Fruit fly (Drosophila melanogaster) whole organism, embryonic: Measurements from ENCODE around the gene CG15011.

Source experiments
- B-H1 ChIP-seq: fragments of 200-800 bp; sonication (Bioruptor generic); IDR thresholded peaks from 3 replicates; pipeline ENCODE4 v1.3.6; 2022; ENCODE audit warnings: missing biosample characterization, missing genetic modification characterization
- CG11247 ChIP-seq: fragments of 200-800 bp; sonication (Bioruptor generic); IDR thresholded peaks from 2 replicates; pipeline ENCODE4 v1.3.6; 2022; ENCODE audit warnings: missing biosample characterization, missing genetic modification characterization
- CG14441 ChIP-seq: fragments of 200-800 bp; sonication (Bioruptor generic); IDR thresholded peaks from 2 replicates; pipeline ENCODE4 v1.3.6; 2022; ENCODE audit warnings: missing biosample characterization, missing genetic modification characterization
- CG14667 ChIP-seq: fragments of 200-800 bp; sonication (Bioruptor generic); IDR thresholded peaks from 2 replicates; pipeline ENCODE4 v1.3.6; 2022; ENCODE audit warnings: missing biosample characterization, missing genetic modification characterization
- CG14710 ChIP-seq: fragments of 200-800 bp; sonication (Bioruptor generic); optimal IDR thresholded peaks from 3 replicates; lab custom pipeline; 2019; ENCODE audit warnings: missing biosample characterization, mild to moderate bottlenecking, missing genetic modification characterization, moderate library complexity
- CG1603 ChIP-seq: fragments of 200-800 bp; sonication (Bioruptor generic); optimal IDR thresholded peaks from 2 replicates; lab custom pipeline; 2019; ENCODE audit warnings: missing biosample characterization, mild to moderate bottlenecking, missing genetic modification characterization, moderate library complexity
- CG1647 ChIP-seq: fragments of 200-800 bp; sonication (Bioruptor generic); optimal IDR thresholded peaks from 3 replicates; lab custom pipeline; 2016; ENCODE audit warnings: missing biosample characterization, missing genetic modification characterization
- CG17385 ChIP-seq: fragments of 200-800 bp; sonication (Bioruptor generic); optimal IDR thresholded peaks from 3 replicates; lab custom pipeline; 2018; ENCODE audit warnings: missing biosample characterization, mild to moderate bottlenecking, missing genetic modification characterization
- CG17568 ChIP-seq: fragments of 200-800 bp; sonication (Bioruptor generic); optimal IDR thresholded peaks from 2 replicates; lab custom pipeline; 2018; ENCODE audit warnings: missing biosample characterization, mild to moderate bottlenecking, missing genetic modification characterization, moderate library complexity
- CG30020 ChIP-seq: fragments of 200-800 bp; optimal IDR thresholded peaks from 2 replicates; lab custom pipeline; 2019; ENCODE audit warnings: missing biosample characterization, mild to moderate bottlenecking, missing genetic modification characterization, moderate library complexity
- CG3281 ChIP-seq: fragments of 200-800 bp; sonication (Bioruptor generic); optimal IDR thresholded peaks from 3 replicates; lab custom pipeline; 2017; ENCODE audit warnings: missing biosample characterization, mild to moderate bottlenecking, missing genetic modification characterization
- CG34224 ChIP-seq: fragments of 200-800 bp; sonication (Bioruptor generic); IDR thresholded peaks from 3 replicates; pipeline ENCODE4 v1.3.6; 2022; ENCODE audit warnings: missing biosample characterization, missing genetic modification characterization; ENCODE audit not compliant: partially characterized antibody
- CG6813 ChIP-seq: fragments of 200-800 bp; sonication (Bioruptor generic); optimal IDR thresholded peaks from 2 replicates; lab custom pipeline; 2017; ENCODE audit warnings: missing biosample characterization, missing genetic modification characterization, mild to moderate bottlenecking, moderate library complexity, missing genetic modification reagents
- CG7271 ChIP-seq: fragments of 200-800 bp; sonication (Bioruptor generic); optimal IDR thresholded peaks from 2 replicates; lab custom pipeline; 2018; ENCODE audit warnings: missing biosample characterization, mild to moderate bottlenecking, missing genetic modification characterization, moderate library complexity
- CG7372 ChIP-seq: fragments of 200-800 bp; sonication (Bioruptor generic); IDR thresholded peaks from 2 replicates; pipeline ENCODE4 v1.3.6; 2022; ENCODE audit warnings: missing biosample characterization, missing genetic modification characterization
- CG8478 ChIP-seq: fragments of >200 bp; optimal IDR thresholded peaks from 2 replicates; lab custom pipeline; 2018
- CG8924 ChIP-seq: fragments of 200-800 bp; optimal IDR thresholded peaks from 3 replicates; lab custom pipeline; 2019; ENCODE audit warnings: missing biosample characterization, mild to moderate bottlenecking, missing genetic modification characterization, moderate library complexity
- CG9437 ChIP-seq: fragments of 200-800 bp; sonication (Bioruptor generic); optimal IDR thresholded peaks from 2 replicates; lab custom pipeline; 2018; ENCODE audit warnings: missing biosample characterization, mild to moderate bottlenecking, missing genetic modification characterization
- Dbx ChIP-seq: fragments of 200-800 bp; sonication (Bioruptor generic); IDR thresholded peaks from 3 replicates; pipeline ENCODE4 v1.3.6; 2022; ENCODE audit warnings: missing biosample characterization, missing genetic modification characterization
- Dfd ChIP-seq, 2 experiments: fragments of >200 bp; optimal IDR thresholded peaks; 2 replicates each; lab custom pipeline; 2017; ENCODE audit warnings: missing biosample characterization in 2 of 2, missing genetic modification characterization in 2 of 2
- Dll ChIP-seq: fragments of 200-800 bp; sonication (Bioruptor generic); IDR thresholded peaks from 4 replicates; pipeline ENCODE4 v1.3.6; 2022; ENCODE audit warnings: missing biosample characterization, missing genetic modification characterization; ENCODE audit not compliant: partially characterized antibody
- E2f2 ChIP-seq: fragments of 200-800 bp; sonication (Bioruptor generic); IDR thresholded peaks from 2 replicates; pipeline ENCODE4 v1.3.6; 2022; ENCODE audit warnings: missing biosample characterization, missing genetic modification characterization
- HLH4C ChIP-seq: fragments of 200-800 bp; sonication (Bioruptor generic); IDR thresholded peaks from 3 replicates; pipeline ENCODE4 v1.3.6; 2022; ENCODE audit warnings: missing biosample characterization, missing genetic modification characterization; ENCODE audit not compliant: partially characterized antibody
- Mrtf ChIP-seq: fragments of 200-800 bp; sonication (Bioruptor generic); IDR thresholded peaks from 3 replicates; pipeline ENCODE4 v1.3.6; 2022; ENCODE audit warnings: missing biosample characterization, missing genetic modification characterization
- NK7.1 ChIP-seq: fragments of 200-800 bp; sonication (Bioruptor generic); optimal IDR thresholded peaks from 3 replicates; lab custom pipeline; 2016; ENCODE audit warnings: missing biosample characterization, missing genetic modification characterization
- Rfx ChIP-seq: fragments of 200-800 bp; sonication (Bioruptor generic); IDR thresholded peaks from 2 replicates; pipeline ENCODE4 v1.3.6; 2022; ENCODE audit warnings: missing biosample characterization, missing genetic modification characterization
- Stat92E ChIP-seq, 3 experiments: fragments of >200 bp in 2 of 3; fragments of 200-800 bp in 1 of 3; sonication (Bioruptor generic) in 1 of 3; optimal IDR thresholded peaks; 2 replicates each; lab custom pipeline; 2017 to 2019; ENCODE audit warnings: missing biosample characterization in 3 of 3, missing genetic modification characterization in 3 of 3, mild to moderate bottlenecking in 1 of 3, moderate library complexity in 1 of 3
- TFAM ChIP-seq: fragments of 200-800 bp; sonication (Bioruptor generic); optimal IDR thresholded peaks from 2 replicates; lab custom pipeline; 2017; ENCODE audit warnings: missing biosample characterization, missing genetic modification characterization, inconsistent platforms
- Taf1 ChIP-seq: fragments of 200-800 bp; sonication (Bioruptor generic); IDR thresholded peaks from 2 replicates; pipeline ENCODE4 v1.3.6; 2022; ENCODE audit warnings: missing biosample characterization, missing genetic modification characterization
- ash1 ChIP-seq: fragments of 200-800 bp; sonication (Bioruptor generic); optimal IDR thresholded peaks from 2 replicates; lab custom pipeline; 2018; ENCODE audit warnings: missing biosample characterization, mild to moderate bottlenecking, missing genetic modification characterization
- cwo ChIP-seq: fragments of 200-800 bp; sonication (Bioruptor generic); optimal IDR thresholded peaks from 3 replicates; lab custom pipeline; 2017; ENCODE audit warnings: missing biosample characterization, missing genetic modification characterization, mild to moderate bottlenecking, moderate library complexity, missing genetic modification reagents
- dysf ChIP-seq: fragments of 200-800 bp; sonication (Bioruptor generic); IDR thresholded peaks from 3 replicates; pipeline ENCODE4 v1.3.6; 2022; ENCODE audit warnings: missing biosample characterization, missing genetic modification characterization
- en ChIP-seq: fragments of 200-800 bp; sonication (Bioruptor generic); optimal IDR thresholded peaks from 2 replicates; lab custom pipeline; 2016; ENCODE audit warnings: missing biosample characterization, missing genetic modification characterization
- gfzf ChIP-seq: fragments of 200-800 bp; sonication (Bioruptor generic); optimal IDR thresholded peaks from 2 replicates; lab custom pipeline; 2016; ENCODE audit warnings: missing biosample characterization, mild to moderate bottlenecking, missing genetic modification characterization, moderate library complexity
- gt ChIP-seq: fragments of 200-800 bp; sonication (Bioruptor generic); IDR thresholded peaks from 2 replicates; pipeline ENCODE4 v1.3.6; 2022; ENCODE audit warnings: missing biosample characterization, missing genetic modification characterization
- jumu ChIP-seq: fragments of 200-800 bp; sonication (Bioruptor generic); optimal IDR thresholded peaks from 3 replicates; lab custom pipeline; 2016; ENCODE audit warnings: missing biosample characterization, missing genetic modification characterization
- kah ChIP-seq: fragments of 200-800 bp; sonication (Bioruptor generic); optimal IDR thresholded peaks from 2 replicates; lab custom pipeline; 2018; ENCODE audit warnings: missing biosample characterization, mild to moderate bottlenecking, missing genetic modification characterization
- lab ChIP-seq: fragments of 200-800 bp; sonication (Bioruptor generic); optimal IDR thresholded peaks from 3 replicates; lab custom pipeline; 2017; ENCODE audit warnings: missing biosample characterization, missing genetic modification characterization, mild to moderate bottlenecking, moderate library complexity, missing genetic modification reagents
- lilli ChIP-seq: fragments of 200-800 bp; sonication (Bioruptor generic); optimal IDR thresholded peaks from 3 replicates; lab custom pipeline; 2016; ENCODE audit warnings: missing biosample characterization, missing genetic modification characterization
- lmd ChIP-seq: fragments of 200-800 bp; sonication (Bioruptor generic); IDR thresholded peaks from 2 replicates; pipeline ENCODE4 v1.3.6; 2022; ENCODE audit warnings: missing biosample characterization, missing genetic modification characterization
- lola ChIP-seq, 3 experiments: fragments of >200 bp in 2 of 3; fragments of 200-800 bp in 1 of 3; sonication (Bioruptor generic) in 1 of 3; optimal IDR thresholded peaks; 2 replicates each; lab custom pipeline; 2017 to 2019; ENCODE audit warnings: missing biosample characterization in 3 of 3, missing genetic modification characterization in 3 of 3, mild to moderate bottlenecking in 1 of 3, moderate library complexity in 1 of 3
- phol ChIP-seq: fragments of 200-800 bp; sonication (Bioruptor generic); optimal IDR thresholded peaks from 3 replicates; lab custom pipeline; 2018; ENCODE audit warnings: missing biosample characterization, mild to moderate bottlenecking, missing genetic modification characterization, moderate library complexity
- row ChIP-seq: fragments of 200-800 bp; sonication (Bioruptor generic); IDR thresholded peaks from 3 replicates; pipeline ENCODE4 v1.3.6; 2022; ENCODE audit warnings: missing biosample characterization, missing genetic modification characterization
- salm ChIP-seq: fragments of 200-800 bp; sonication (Bioruptor generic); optimal IDR thresholded peaks from 2 replicates; lab custom pipeline; 2018; ENCODE audit warnings: missing biosample characterization, mild to moderate bottlenecking, missing genetic modification characterization
- sens-2 ChIP-seq: fragments of 200-800 bp; sonication (Bioruptor generic); IDR thresholded peaks from 2 replicates; pipeline ENCODE4 v1.3.6; 2022; ENCODE audit warnings: missing biosample characterization, missing genetic modification characterization
- tll ChIP-seq, 2 experiments: fragments of 200-800 bp in 1 of 2; fragments of >200 bp in 1 of 2; sonication (Bioruptor generic) in 1 of 2; optimal IDR thresholded peaks; 2 replicates each; lab custom pipeline; 2017 to 2019; ENCODE audit warnings: missing biosample characterization in 2 of 2, missing genetic modification characterization in 2 of 2, mild to moderate bottlenecking in 1 of 2, moderate library complexity in 1 of 2
- toy ChIP-seq: fragments of 200-800 bp; sonication (Bioruptor generic); IDR thresholded peaks from 2 replicates; pipeline ENCODE4 v1.3.6; 2022; ENCODE audit warnings: missing biosample characterization, missing genetic modification characterization
- unc-4 ChIP-seq: fragments of 200-800 bp; sonication (Bioruptor generic); IDR thresholded peaks from 2 replicates; pipeline ENCODE4 v1.3.6; 2022; ENCODE audit warnings: missing biosample characterization, missing genetic modification characterization; ENCODE audit not compliant: partially characterized antibody
- usp ChIP-seq: fragments of >200 bp; optimal IDR thresholded peaks from 2 replicates; lab custom pipeline; 2017; ENCODE audit warnings: missing biosample characterization, missing genetic modification characterization

Gene CG15011

dm6 chr3L:4269920-4270319 lies 11.0 kb upstream of the CG15011 start (continued):
- TF ChIP-seq CG1603 (peak; percentile 6), tll (GFP tag; optimal IDR thresholded peaks at IDR 0.05; lab: Kevin White, UChicago) (no peak), lola (GFP tag; optimal IDR thresholded peaks at IDR 0.05; lab: Kevin White, UChicago) (peak in 1 of 3 experiments; percentile 77), TFAM (GFP tag; lab: Kevin White, UChicago) (no peak), usp (GFP tag; lab: Kevin White, UChicago) (no peak), CG3281 (peak; percentile 75), phol (tag; lab: Kevin White, UChicago) (peak; percentile 81), Taf1 (peak; percentile 18; the same call in 1 of the 2 replicates), CG34224 (GFP tag; lab: Robert Waterston, UW) (no peak), Dbx (GFP tag; lab: Robert Waterston, UW) (0 out of 3 replicates have a peak, but pooled peaks have one; percentile 25), Rfx (GFP tag; lab: Robert Waterston, UW) (peak; percentile 59; the same call in 1 of the 2 replicates), CG11247 (GFP tag; lab: Robert Waterston, UW) (no peak), Dfd (GFP tag; optimal IDR thresholded peaks at IDR 0.05; lab: Kevin White, UChicago) (no peak), jumu (GFP tag; lab: Kevin White, UChicago) (no peak), CG14710 (tag; lab: Kevin White, UChicago) (peak; percentile 73), NK7.1 (GFP tag; lab: Kevin White, UChicago) (no peak), unc-4 (no peak), CG17568 (GFP tag; lab: Kevin White, UChicago) (peak; percentile 48), CG30020 (tag; lab: Kevin White, UChicago) (peak; percentile 29), lilli (GFP tag; lab: Kevin White, UChicago) (no peak), CG1647 (no peak), CG8924 (tag; lab: Kevin White, UChicago) (peak; percentile 81), CG6813 (GFP tag; lab: Kevin White, UChicago) (peak; percentile 65), CG7271 (tag; lab: Kevin White, UChicago) (peak; percentile 13), dysf (peak; percentile 80), kah (GFP tag; lab: Kevin White, UChicago) (peak; percentile 56), gt (0 out of 2 replicates have a peak, but pooled peaks have one; percentile 7), CG9437 (GFP tag; lab: Kevin White, UChicago) (peak; percentile 52), Mrtf (GFP tag; lab: Robert Waterston, UW) (no peak), cwo (peak; percentile 68), Stat92E (GFP tag; optimal IDR thresholded peaks at IDR 0.05; lab: Kevin White, UChicago) (peak in 1 of 3 experiments; percentile 28), row (GFP tag; lab: Robert Waterston, UW) (peak; percentile 71), CG14667 (GFP tag; lab: Robert Waterston, UW) (peak; percentile 35; the same call in 1 of the 2 replicates), gfzf (GFP tag; lab: Kevin White, UChicago) (no peak), en (GFP tag; lab: Kevin White, UChicago) (no peak), lmd (GFP tag; lab: Robert Waterston, UW) (peak; percentile 66), lab (GFP tag; lab: Kevin White, UChicago) (peak; percentile 77), CG14441 (GFP tag; lab: Robert Waterston, UW) (peak; percentile 53), sens-2 (no peak), HLH4C (GFP tag; lab: Robert Waterston, UW) (no peak), Dll (no peak), E2f2 (GFP tag; lab: Robert Waterston, UW) (peak; percentile 59), CG8478 (no peak), CG7372 (peak; percentile 47; the same call in 1 of the 2 replicates), B-H1 (no peak), ash1 (GFP tag; lab: Kevin White, UChicago) (no peak), CG17385 (GFP tag; lab: Kevin White, UChicago) (peak; percentile 75), salm (tag; lab: Kevin White, UChicago) (peak; percentile 62), toy (GFP tag; lab: Robert Waterston, UW) (no peak)
